Worm (Caenorhabditis elegans) whole organism, L1 larva: Measurements from ENCODE around the gene R03G8.3.

Experiments used
- ama-1 ChIP-seq: fragments of 150-350 bp; optimal IDR thresholded peaks from 2 replicates; lab custom pipeline; 2014
- egl-13 ChIP-seq: sonication (generic microtip); optimal IDR thresholded peaks from 2 replicates; lab custom pipeline; 2016; ENCODE audit warnings: missing genotype, missing genetic modification reagents, missing genetic modification characterization, missing compliant biosample characterization
- egl-27 ChIP-seq, 2 experiments: fragments of 150-350 bp in 1 of 2; sonication (generic microtip); optimal IDR thresholded peaks; 3 replicates each; lab custom pipeline; 2017 to 2018; ENCODE audit warnings: missing biosample characterization in 2 of 2, missing genetic modification characterization in 2 of 2, missing genetic modification reagents in 2 of 2
- hlh-17 ChIP-seq: fragments of 200-800 bp; sonication (Bioruptor generic); optimal IDR thresholded peaks from 2 replicates; lab custom pipeline; 2018; ENCODE audit warnings: missing genetic modification characterization, mild to moderate bottlenecking, missing compliant biosample characterization, moderate library complexity, borderline replicate concordance
- irx-1 ChIP-seq: sonication (generic microtip); optimal IDR thresholded peaks from 2 replicates; lab custom pipeline; 2016; ENCODE audit warnings: missing genetic modification characterization, missing compliant biosample characterization
- lin-15B ChIP-seq: fragments of 150-350 bp; sonication (generic microtip); optimal IDR thresholded peaks from 3 replicates; lab custom pipeline; 2014; ENCODE audit warnings: missing biosample characterization, missing genetic modification characterization
- lin-39 ChIP-seq: fragments of 150-350 bp; optimal IDR thresholded peaks from 2 replicates; lab custom pipeline; 2014; ENCODE audit warnings: missing biosample characterization, missing genetic modification reagents, missing genetic modification characterization
- nhr-12 ChIP-seq: sonication (generic microtip); optimal IDR thresholded peaks from 2 replicates; lab custom pipeline; 2017; ENCODE audit warnings: missing biosample characterization, missing genetic modification characterization
- nhr-237 ChIP-seq: fragments of 150-350 bp; optimal IDR thresholded peaks from 2 replicates; lab custom pipeline; 2014; ENCODE audit warnings: missing biosample characterization, missing genetic modification characterization
- nhr-76 ChIP-seq: sonication (generic microtip); optimal IDR thresholded peaks from 2 replicates; lab custom pipeline; 2017; ENCODE audit warnings: missing biosample characterization, missing genetic modification characterization
- snpc-4 ChIP-seq: fragments of 150-350 bp; optimal IDR thresholded peaks from 2 replicates; lab custom pipeline; 2014; ENCODE audit warnings: missing biosample characterization, missing genetic modification characterization
- sox-4 ChIP-seq: sonication (generic microtip); optimal IDR thresholded peaks from 2 replicates; lab custom pipeline; 2016; ENCODE audit warnings: missing genetic modification characterization, missing compliant biosample characterization
- unc-62 ChIP-seq: fragments of 150-350 bp; optimal IDR thresholded peaks from 2 replicates; lab custom pipeline; 2014; ENCODE audit warnings: missing biosample characterization, missing genetic modification reagents, missing genetic modification characterization

ce11 chrX:13115694-13116093, 24.9 kb downstream of the R03G8.3 start:
- TF ChIP-seq egl-13 (tag; lab: Kevin White, UChicago): no peak
- TF ChIP-seq snpc-4 (tag; lab: Kevin White, UChicago): no peak
- TF ChIP-seq irx-1 (tag; lab: Kevin White, UChicago): no peak
- TF ChIP-seq nhr-237 (tag; lab: Kevin White, UChicago): no peak
- TF ChIP-seq nhr-12 (tag; lab: Kevin White, UChicago): no peak
- TF ChIP-seq lin-15B (tag; lab: Kevin White, UChicago): no peak
- TF ChIP-seq lin-39: no peak
- no peak for TF ChIP-seq ama-1 (lab: Kevin White, UChicago)
- no peak for TF ChIP-seq nhr-76 (tag; lab: Kevin White, UChicago)
- TF ChIP-seq unc-62 (GFP tag; lab: Kevin White, UChicago): no peak
- no peak for TF ChIP-seq hlh-17 (GFP tag; lab: Kevin White, UChicago)
- no peak for TF ChIP-seq sox-4 (tag; lab: Kevin White, UChicago)
- no peak for TF ChIP-seq egl-27 (tag; optimal IDR thresholded peaks at IDR 0.05; lab: Kevin White, UChicago)
